Fruit fly (Drosophila melanogaster): ENCODE results near the gene ems.

DNA sequence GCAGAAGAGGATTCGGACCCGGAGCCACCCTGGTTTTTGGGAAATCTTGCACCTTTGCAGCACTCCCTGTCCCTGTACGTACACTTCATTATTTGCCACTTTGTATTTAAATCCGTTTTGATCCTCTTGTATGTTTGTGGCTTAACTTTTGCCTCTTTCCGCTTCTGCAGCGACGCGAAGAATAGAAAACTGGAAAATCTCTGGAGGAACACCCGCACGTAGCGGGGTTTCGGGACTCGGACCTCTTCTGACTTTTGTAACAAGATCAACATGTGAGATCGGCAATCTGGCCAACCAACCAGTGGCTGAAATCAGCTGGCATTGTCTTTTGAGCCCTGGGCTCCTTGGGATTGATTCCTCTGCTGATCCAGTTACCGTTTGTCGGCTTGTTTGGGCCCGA is 6.9 kb upstream of the ems start:
- TF ChIP-seq lz (GFP tag; optimal IDR thresholded peaks at IDR 0.05) (no peak), CG11762 (GFP tag; optimal IDR thresholded peaks at IDR 0.05; ENCODE audit: insufficient read depth) (no peak), CG6792 (GFP tag; optimal IDR thresholded peaks at IDR 0.05) (no peak), Hr4 (GFP tag; optimal IDR thresholded peaks at IDR 0.05) (no peak)
